Worm (Caenorhabditis elegans): ENCODE results near the gene Y46B2A.4.

- no peak for TF ChIP-seq snpc-4 (tag; optimal IDR thresholded peaks at IDR 0.05)
- TF ChIP-seq ztf-4 (tag; optimal IDR thresholded peaks at IDR 0.05): no peak
- TF ChIP-seq elt-3 (tag; optimal IDR thresholded peaks at IDR 0.05): no peak
- TF ChIP-seq nhr-77 (tag; optimal IDR thresholded peaks at IDR 0.05): no peak
- TF ChIP-seq elt-1 (tag; optimal IDR thresholded peaks at IDR 0.05): no peak
- no peak for TF ChIP-seq ceh-82 (tag; optimal IDR thresholded peaks at IDR 0.05)
- TF ChIP-seq zag-1 (tag; optimal IDR thresholded peaks at IDR 0.05): no peak
- TF ChIP-seq ama-1 (optimal IDR thresholded peaks at IDR 0.05): no peak
- no peak for TF ChIP-seq nhr-237 (tag; optimal IDR thresholded peaks at IDR 0.05)
These were observed 50.0 kb downstream of the Y46B2A.4 start, which contains the start of gene fbxc-31 for ce11 chrII:911680-912079.
